Worm (Caenorhabditis elegans) whole organism, midembryonic: ENCODE data around the gene swsn-4.

Source experiments
- T22C8.4 ChIP-seq: fragments of 200-800 bp; sonication (Bioruptor generic); IDR thresholded peaks from 2 replicates; pipeline ENCODE4 v1.3.6; 2022; ENCODE audit warnings: missing genetic modification characterization, missing compliant biosample characterization
- cog-1 ChIP-seq: sonication (generic microtip); optimal IDR thresholded peaks from 2 replicates; lab custom pipeline; 2016; ENCODE audit warnings: missing genetic modification characterization, missing compliant biosample characterization
- flt-1 ChIP-seq: fragments of 200-800 bp; sonication (Bioruptor generic); IDR thresholded peaks from 2 replicates; pipeline ENCODE4 v1.3.6; 2022; ENCODE audit warnings: missing genetic modification characterization, missing compliant biosample characterization
- klf-2 ChIP-seq: fragments of 200-800 bp; sonication (Bioruptor generic); conservative IDR thresholded peaks from 2 replicates; pipeline ENCODE4 v1.3.6; 2022; ENCODE audit warnings: missing genetic modification reagents, missing genetic modification characterization, missing compliant biosample characterization
- med-1 ChIP-seq: sonication (generic microtip); optimal IDR thresholded peaks from 2 replicates; lab custom pipeline; 2017; ENCODE audit warnings: missing genetic modification characterization, mild to moderate bottlenecking, missing compliant biosample characterization, antibody characterized with exemption, missing genetic modification reagents; ENCODE audit not compliant: insufficient read depth
- ref-1 ChIP-seq: fragments of 200-800 bp; sonication (Bioruptor generic); conservative IDR thresholded peaks from 2 replicates; pipeline ENCODE4 v1.3.6; 2022; ENCODE audit warnings: missing genetic modification reagents, missing genetic modification characterization, missing compliant biosample characterization
- tab-1 ChIP-seq: fragments of 200-800 bp; sonication (Bioruptor generic); IDR thresholded peaks from 2 replicates; pipeline ENCODE4 v1.3.6; 2022; ENCODE audit warnings: missing genetic modification characterization, missing compliant biosample characterization
- ztf-23 ChIP-seq: fragments of 200-800 bp; sonication (Bioruptor generic); IDR thresholded peaks from 2 replicates; pipeline ENCODE4 v1.3.6; 2022; ENCODE audit warnings: missing genetic modification reagents, missing genetic modification characterization, missing compliant biosample characterization
- ztf-29 ChIP-seq: fragments of 200-800 bp; sonication (Bioruptor generic); IDR thresholded peaks from 2 replicates; pipeline ENCODE4 v1.3.6; 2022; ENCODE audit warnings: missing genetic modification reagents, missing genetic modification characterization, missing compliant biosample characterization

The swsn-4 gene

DNA sequence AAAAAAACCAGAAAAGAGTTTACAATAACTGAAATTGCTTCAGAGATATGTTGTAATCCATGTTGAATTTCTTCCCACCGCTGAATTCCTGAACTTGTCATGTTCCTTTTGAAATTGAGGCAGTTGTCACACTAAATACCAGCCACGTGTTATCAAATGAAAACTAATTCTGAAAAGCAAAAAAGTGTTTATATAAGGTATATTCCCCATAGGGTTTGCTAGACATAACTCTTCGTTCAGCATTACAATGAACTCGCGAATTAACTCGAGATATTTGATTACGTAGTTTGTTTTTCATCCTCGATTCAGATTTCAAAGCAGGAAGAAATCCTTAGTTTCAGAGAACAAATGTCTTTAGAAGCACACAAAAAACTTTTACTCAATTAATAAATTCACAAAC lies 25.6 kb upstream of the swsn-4 start, which contains the start of gene str-3:
Gene str-3, minus strand, starts transcription at position 101 of the 400 bp plus-strand sequence.
- TF ChIP-seq tab-1 (GFP tag; lab: Robert Waterston, UW) (no peak), ztf-23 (no peak), flt-1 (no peak), cog-1 (tag; lab: Kevin White, UChicago) (no peak), med-1 (GFP tag; lab: Kevin White, UChicago) (no peak), klf-2 (no peak), T22C8.4 (GFP tag; lab: Robert Waterston, UW) (no peak), ref-1 (GFP tag; lab: Robert Waterston, UW) (no peak)

- TF ChIP-seq tab-1 (GFP tag; lab: Robert Waterston, UW) (no peak), med-1 (GFP tag; lab: Kevin White, UChicago) (no peak), klf-2 (no peak), ztf-23 (no peak), cog-1 (tag; lab: Kevin White, UChicago) (no peak), ztf-29 (GFP tag; lab: Robert Waterston, UW) (no peak), ref-1 (GFP tag; lab: Robert Waterston, UW) (no peak), flt-1 (no peak), T22C8.4 (GFP tag; lab: Robert Waterston, UW) (no peak)
Observed at ce11 chrIV:11101383-11101782, 24.4 kb upstream of the swsn-4 start, which contains the start of gene srlf-18. srlf-18 (minus strand) TSS chrIV:11101483.

DNA sequence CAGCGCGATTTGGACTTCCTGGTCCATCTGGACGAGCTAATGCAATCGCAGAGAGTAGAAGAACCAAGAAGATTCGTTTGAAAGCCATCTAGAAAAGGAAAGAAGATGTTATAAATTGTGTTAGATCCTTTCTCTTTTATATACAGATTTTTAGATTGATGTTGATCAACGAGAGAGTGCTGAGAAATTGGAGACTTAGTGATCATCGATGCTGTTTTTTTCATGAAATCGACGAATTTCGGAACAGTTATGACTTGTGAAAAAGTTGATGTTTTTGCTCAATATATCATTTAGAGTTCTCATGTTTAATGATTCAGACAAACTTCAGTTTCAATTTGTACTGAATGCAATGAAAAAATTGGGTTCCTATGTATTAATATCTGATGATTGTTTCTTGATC lies 23.2 kb upstream of the swsn-4 start, which contains the start of gene srlf-17:
Gene srlf-17, minus strand, starts transcription at position 101 of the 400 bp plus-strand sequence.
- TF ChIP-seq T22C8.4 (GFP tag; lab: Robert Waterston, UW) (no peak), flt-1 (no peak), klf-2 (no peak), cog-1 (tag; lab: Kevin White, UChicago) (no peak), ref-1 (GFP tag; lab: Robert Waterston, UW) (no peak), ztf-23 (no peak), med-1 (GFP tag; lab: Kevin White, UChicago) (no peak), tab-1 (GFP tag; lab: Robert Waterston, UW) (no peak), ztf-29 (GFP tag; lab: Robert Waterston, UW) (no peak)

- TF ChIP-seq T22C8.4 (GFP tag; lab: Robert Waterston, UW) (no peak), flt-1 (no peak), ztf-23 (no peak)
Observed at ce11 chrIV:11103501-11103900, 22.3 kb upstream of the swsn-4 start.

ce11 chrIV:11105724-11106123 lies 20.1 kb upstream of the swsn-4 start, which contains the start of gene srlf-24:
srlf-24 (minus strand) TSS chrIV:11105824.
- TF ChIP-seq cog-1 (tag; lab: Kevin White, UChicago) (no peak), ref-1 (GFP tag; lab: Robert Waterston, UW) (no peak), klf-2 (no peak), ztf-23 (no peak), med-1 (GFP tag; lab: Kevin White, UChicago) (no peak), T22C8.4 (GFP tag; lab: Robert Waterston, UW) (no peak), ztf-29 (GFP tag; lab: Robert Waterston, UW) (no peak), tab-1 (GFP tag; lab: Robert Waterston, UW) (no peak), flt-1 (no peak)

DNA sequence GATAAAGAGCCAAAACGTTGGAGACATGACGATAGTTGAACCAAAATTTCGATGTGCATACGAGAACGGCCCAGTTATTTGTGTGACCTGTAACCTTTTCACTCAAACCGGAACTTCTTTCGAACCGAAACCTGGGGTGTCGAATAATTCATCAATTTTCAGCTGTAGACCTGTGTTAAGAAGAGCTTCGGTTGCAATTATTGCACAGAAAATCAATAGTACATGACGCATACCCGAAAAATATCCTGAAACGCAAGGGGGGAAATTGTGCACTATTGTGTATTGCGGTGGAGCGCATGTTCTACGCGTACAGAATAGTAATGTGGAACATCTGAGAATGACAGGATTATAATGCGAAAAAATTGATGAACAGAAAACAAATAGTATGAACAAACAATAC lies 16.1 kb upstream of the swsn-4 start, which contains the start of gene pigk-1:
Gene pigk-1, minus strand, starts transcription at position 248 of the 400 bp plus-strand sequence.
- no peak for TF ChIP-seq T22C8.4 (GFP tag; lab: Robert Waterston, UW)
- TF ChIP-seq ztf-23: no peak
- TF ChIP-seq ztf-29 (GFP tag; lab: Robert Waterston, UW): no peak
- TF ChIP-seq flt-1: no peak
- no peak for TF ChIP-seq klf-2
- TF ChIP-seq tab-1 (GFP tag; lab: Robert Waterston, UW): no peak
- no peak for TF ChIP-seq cog-1 (tag; lab: Kevin White, UChicago)
- TF ChIP-seq med-1 (GFP tag; lab: Kevin White, UChicago): no peak
- no peak for TF ChIP-seq ref-1 (GFP tag; lab: Robert Waterston, UW)

ce11 chrIV:11110995-11111619 lies 14.7 kb upstream of the swsn-4 start, which contains the start of gene rps-5:
rps-5 (minus strand) TSS chrIV:11111045.
- TF ChIP-seq T22C8.4 (GFP tag; lab: Robert Waterston, UW) (no peak), ref-1 (GFP tag; lab: Robert Waterston, UW) (no peak), ztf-29 (GFP tag; lab: Robert Waterston, UW) (no peak), med-1 (GFP tag; lab: Kevin White, UChicago) (no peak)

ce11 chrIV:11111898-11112297 lies 13.9 kb upstream of the swsn-4 start:
- TF ChIP-seq ztf-29 (GFP tag; lab: Robert Waterston, UW) (no peak), ref-1 (GFP tag; lab: Robert Waterston, UW) (no peak), T22C8.4 (GFP tag; lab: Robert Waterston, UW) (no peak), klf-2 (no peak), ztf-23 (no peak), med-1 (GFP tag; lab: Kevin White, UChicago) (no peak), flt-1 (no peak), cog-1 (tag; lab: Kevin White, UChicago) (no peak), tab-1 (GFP tag; lab: Robert Waterston, UW) (no peak)

DNA sequence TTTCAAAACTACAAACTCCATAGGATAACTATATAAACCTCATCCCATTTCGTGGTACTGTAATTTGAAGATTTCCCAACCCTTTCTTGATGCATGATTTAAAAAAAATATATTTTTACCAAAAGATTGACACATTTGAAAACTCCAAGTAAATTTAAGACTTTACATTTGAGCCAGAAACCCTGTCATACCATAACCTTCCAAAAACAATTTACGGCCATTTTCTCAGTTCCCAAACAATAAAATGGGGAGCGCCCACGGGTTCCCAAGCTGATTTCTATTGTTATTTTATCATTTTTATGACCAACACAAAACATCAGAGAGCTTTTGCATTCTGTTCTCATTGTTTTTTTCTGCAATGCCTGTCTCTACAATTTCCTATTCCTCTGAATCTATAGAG lies 13.2 kb upstream of the swsn-4 start, which contains the start of gene clc-9:
Gene clc-9, plus strand, starts transcription at position 301 of the 400 bp plus-strand sequence.
- TF ChIP-seq cog-1 (tag; lab: Kevin White, UChicago) (no peak), flt-1 (no peak), ztf-29 (GFP tag; lab: Robert Waterston, UW) (no peak), ref-1 (GFP tag; lab: Robert Waterston, UW) (no peak), ztf-23 (no peak), klf-2 (no peak)
